Fruit fly (Drosophila melanogaster) whole organism, embryonic: ENCODE measurements around the gene Acbp6.

ENCODE experiments used
- Ada2b ChIP-seq: fragments of 200-800 bp; sonication (Bioruptor generic); IDR thresholded peaks from 2 replicates; pipeline ENCODE4 v1.3.6; 2022; ENCODE audit warnings: missing biosample characterization, missing genetic modification characterization
- B-H1 ChIP-seq: fragments of 200-800 bp; sonication (Bioruptor generic); IDR thresholded peaks from 3 replicates; pipeline ENCODE4 v1.3.6; 2022; ENCODE audit warnings: missing biosample characterization, missing genetic modification characterization
- CG1024 ChIP-seq: fragments of 200-800 bp; sonication (Bioruptor generic); IDR thresholded peaks from 2 replicates; pipeline ENCODE4 v1.3.6; 2022; ENCODE audit warnings: missing biosample characterization, missing genetic modification characterization
- CG10321 ChIP-seq: fragments of 200-800 bp; sonication (Bioruptor generic); IDR thresholded peaks from 2 replicates; pipeline ENCODE4 v1.3.6; 2022; ENCODE audit warnings: missing biosample characterization, missing genetic modification characterization
- CG10431 ChIP-seq: fragments of 200-800 bp; sonication (Bioruptor generic); optimal IDR thresholded peaks from 3 replicates; lab custom pipeline; 2018; ENCODE audit warnings: missing biosample characterization, mild to moderate bottlenecking, missing genetic modification characterization
- CG10654 ChIP-seq: fragments of 200-800 bp; sonication (Bioruptor generic); optimal IDR thresholded peaks from 2 replicates; lab custom pipeline; 2016; ENCODE audit warnings: missing biosample characterization, missing genetic modification characterization
- CG11398 ChIP-seq: fragments of 200-800 bp; sonication (Bioruptor generic); optimal IDR thresholded peaks from 2 replicates; lab custom pipeline; 2016; ENCODE audit warnings: missing biosample characterization, missing genetic modification characterization
- CG11504 ChIP-seq: fragments of 200-800 bp; sonication (Bioruptor generic); optimal IDR thresholded peaks from 3 replicates; lab custom pipeline; 2019; ENCODE audit warnings: missing biosample characterization, mild to moderate bottlenecking, missing genetic modification characterization, moderate library complexity
- CG13775 ChIP-seq: fragments of 200-800 bp; sonication (Bioruptor generic); optimal IDR thresholded peaks from 3 replicates; lab custom pipeline; 2017; ENCODE audit warnings: missing biosample characterization, mild to moderate bottlenecking, missing genetic modification characterization
- CG15269 ChIP-seq: fragments of 200-800 bp; sonication (Bioruptor generic); optimal IDR thresholded peaks from 2 replicates; lab custom pipeline; 2018; ENCODE audit warnings: missing biosample characterization, mild to moderate bottlenecking, missing genetic modification characterization, moderate library complexity
- CG16779 ChIP-seq: fragments of 200-800 bp; sonication (Bioruptor generic); IDR thresholded peaks from 2 replicates; pipeline ENCODE4 v1.3.6; 2022; ENCODE audit warnings: missing biosample characterization, missing genetic modification characterization
- CG17359 ChIP-seq: fragments of 200-800 bp; sonication (Bioruptor generic); optimal IDR thresholded peaks from 3 replicates; lab custom pipeline; 2018; ENCODE audit warnings: missing biosample characterization, mild to moderate bottlenecking, missing genetic modification characterization, moderate library complexity
- CG17361 ChIP-seq: fragments of 200-800 bp; sonication (Bioruptor generic); IDR thresholded peaks from 3 replicates; pipeline ENCODE4 v1.3.6; 2022; ENCODE audit warnings: missing biosample characterization, missing genetic modification characterization
- CG17612 ChIP-seq: fragments of 200-800 bp; sonication (Bioruptor generic); IDR thresholded peaks from 2 replicates; pipeline ENCODE4 v1.3.6; 2022; ENCODE audit warnings: missing biosample characterization, missing genetic modification characterization
- CG1792 ChIP-seq: fragments of 200-800 bp; sonication (Bioruptor generic); optimal IDR thresholded peaks from 2 replicates; lab custom pipeline; 2016; ENCODE audit warnings: missing biosample characterization, missing genetic modification characterization
- CG3065 ChIP-seq: fragments of 200-800 bp; sonication (Bioruptor generic); optimal IDR thresholded peaks from 2 replicates; lab custom pipeline; 2016; ENCODE audit warnings: missing biosample characterization, missing genetic modification characterization
- CG31224 ChIP-seq: fragments of 200-800 bp; sonication (Bioruptor generic); IDR thresholded peaks from 2 replicates; pipeline ENCODE4 v1.3.6; 2022; ENCODE audit warnings: missing biosample characterization, missing genetic modification characterization
- CG31441 ChIP-seq: fragments of 200-800 bp; sonication (Bioruptor generic); IDR thresholded peaks from 2 replicates; pipeline ENCODE4 v1.3.6; 2022; ENCODE audit warnings: missing biosample characterization, missing genetic modification characterization
- CG3163 ChIP-seq: fragments of 200-800 bp; sonication (Bioruptor generic); optimal IDR thresholded peaks from 3 replicates; lab custom pipeline; 2016; ENCODE audit warnings: missing biosample characterization, missing genetic modification characterization
- CG6765 ChIP-seq: fragments of 200-800 bp; sonication (Bioruptor generic); optimal IDR thresholded peaks from 3 replicates; lab custom pipeline; 2017; ENCODE audit warnings: missing biosample characterization, mild to moderate bottlenecking, missing genetic modification characterization
- CG8089 ChIP-seq: fragments of 200-800 bp; sonication (Bioruptor generic); optimal IDR thresholded peaks from 3 replicates; lab custom pipeline; 2016; ENCODE audit warnings: missing biosample characterization, missing genetic modification characterization
- CG8924 ChIP-seq: fragments of 200-800 bp; optimal IDR thresholded peaks from 3 replicates; lab custom pipeline; 2019; ENCODE audit warnings: missing biosample characterization, mild to moderate bottlenecking, missing genetic modification characterization, moderate library complexity
- CG9817 ChIP-seq: fragments of 200-800 bp; sonication (Bioruptor generic); optimal IDR thresholded peaks from 2 replicates; lab custom pipeline; 2018; ENCODE audit warnings: missing biosample characterization, mild to moderate bottlenecking, missing genetic modification characterization, moderate library complexity
- Dbx ChIP-seq: fragments of 200-800 bp; sonication (Bioruptor generic); IDR thresholded peaks from 3 replicates; pipeline ENCODE4 v1.3.6; 2022; ENCODE audit warnings: missing biosample characterization, missing genetic modification characterization
- Dll ChIP-seq: fragments of 200-800 bp; sonication (Bioruptor generic); IDR thresholded peaks from 4 replicates; pipeline ENCODE4 v1.3.6; 2022; ENCODE audit warnings: missing biosample characterization, missing genetic modification characterization; ENCODE audit not compliant: partially characterized antibody
- Gsc ChIP-seq: fragments of 200-800 bp; sonication (Bioruptor generic); IDR thresholded peaks from 2 replicates; pipeline ENCODE4 v1.3.6; 2022; ENCODE audit warnings: missing biosample characterization, missing genetic modification characterization
- HmgD ChIP-seq: fragments of 200-800 bp; sonication (Bioruptor generic); optimal IDR thresholded peaks from 3 replicates; lab custom pipeline; 2016; ENCODE audit warnings: missing biosample characterization, missing genetic modification characterization
- Hr39 ChIP-seq: fragments of >200 bp; optimal IDR thresholded peaks from 2 replicates; lab custom pipeline; 2017
- Hsf ChIP-seq: fragments of 200-800 bp; sonication (Bioruptor generic); optimal IDR thresholded peaks from 3 replicates; lab custom pipeline; 2016; ENCODE audit warnings: missing biosample characterization, missing genetic modification characterization
- Sin3A ChIP-seq: fragments of >200 bp; optimal IDR thresholded peaks from 2 replicates; lab custom pipeline; 2018
- al ChIP-seq: fragments of 200-800 bp; sonication (Bioruptor generic); IDR thresholded peaks from 2 replicates; pipeline ENCODE4 v1.3.6; 2022; ENCODE audit warnings: missing biosample characterization, missing genetic modification characterization
- az2 ChIP-seq: fragments of 200-800 bp; sonication (Bioruptor generic); optimal IDR thresholded peaks from 3 replicates; lab custom pipeline; 2016; ENCODE audit warnings: missing biosample characterization, missing genetic modification characterization
- bsh ChIP-seq, 2 experiments: fragments of 200-800 bp; sonication (Bioruptor generic); optimal IDR thresholded peaks; 2 replicates each; lab custom pipeline; 2017 to 2018; ENCODE audit warnings: mild to moderate bottlenecking in 2 of 2, missing biosample characterization in 2 of 2, missing genetic modification characterization in 2 of 2, moderate library complexity in 1 of 2
- corto ChIP-seq: fragments of 200-800 bp; sonication (Bioruptor generic); optimal IDR thresholded peaks from 2 replicates; lab custom pipeline; 2016; ENCODE audit warnings: missing biosample characterization, mild to moderate bottlenecking, missing genetic modification characterization, moderate library complexity
- dati ChIP-seq: fragments of 200-800 bp; sonication (Bioruptor generic); IDR thresholded peaks from 2 replicates; pipeline ENCODE4 v1.3.6; 2022; ENCODE audit warnings: missing biosample characterization, missing genetic modification characterization
- dysf ChIP-seq: fragments of 200-800 bp; sonication (Bioruptor generic); IDR thresholded peaks from 3 replicates; pipeline ENCODE4 v1.3.6; 2022; ENCODE audit warnings: missing biosample characterization, missing genetic modification characterization
- fd96Cb ChIP-seq: fragments of 200-800 bp; sonication (Bioruptor generic); optimal IDR thresholded peaks from 2 replicates; lab custom pipeline; 2018; ENCODE audit warnings: missing biosample characterization, mild to moderate bottlenecking, missing genetic modification characterization, moderate library complexity
- gcm2 ChIP-seq: fragments of 200-800 bp; sonication (Bioruptor generic); optimal IDR thresholded peaks from 2 replicates; lab custom pipeline; 2016; ENCODE audit warnings: missing biosample characterization, missing genetic modification characterization
- gsb ChIP-seq: fragments of 200-800 bp; sonication (Bioruptor generic); IDR thresholded peaks from 2 replicates; pipeline ENCODE4 v1.3.6; 2022; ENCODE audit warnings: missing biosample characterization, missing genetic modification characterization
- gsb-n ChIP-seq: fragments of 200-800 bp; sonication (Bioruptor generic); optimal IDR thresholded peaks from 3 replicates; lab custom pipeline; 2018; ENCODE audit warnings: missing biosample characterization, mild to moderate bottlenecking, missing genetic modification characterization
- hbn ChIP-seq: fragments of 200-800 bp; sonication (Bioruptor generic); IDR thresholded peaks from 2 replicates; pipeline ENCODE4 v1.3.6; 2022; ENCODE audit warnings: missing biosample characterization, missing genetic modification characterization; ENCODE audit not compliant: partially characterized antibody
- jigr1 ChIP-seq: fragments of 200-800 bp; sonication (Bioruptor generic); IDR thresholded peaks from 3 replicates; pipeline ENCODE4 v1.3.6; 2022; ENCODE audit warnings: missing biosample characterization, missing genetic modification characterization
- lbe ChIP-seq: fragments of 200-800 bp; sonication (Bioruptor generic); optimal IDR thresholded peaks from 2 replicates; lab custom pipeline; 2016; ENCODE audit warnings: missing biosample characterization, mild to moderate bottlenecking, missing genetic modification characterization
- lilli ChIP-seq: fragments of 200-800 bp; sonication (Bioruptor generic); optimal IDR thresholded peaks from 3 replicates; lab custom pipeline; 2016; ENCODE audit warnings: missing biosample characterization, missing genetic modification characterization
- phol ChIP-seq: fragments of 200-800 bp; sonication (Bioruptor generic); optimal IDR thresholded peaks from 3 replicates; lab custom pipeline; 2018; ENCODE audit warnings: missing biosample characterization, mild to moderate bottlenecking, missing genetic modification characterization, moderate library complexity
- sim ChIP-seq: fragments of 200-800 bp; sonication (Bioruptor generic); IDR thresholded peaks from 2 replicates; pipeline ENCODE4 v1.3.6; 2022; ENCODE audit warnings: missing biosample characterization, missing genetic modification characterization
- stc ChIP-seq: fragments of 200-800 bp; sonication (Bioruptor generic); IDR thresholded peaks from 2 replicates; pipeline ENCODE4 v1.3.6; 2022; ENCODE audit warnings: missing biosample characterization, missing genetic modification characterization
- tap ChIP-seq: fragments of 200-800 bp; optimal IDR thresholded peaks from 3 replicates; lab custom pipeline; 2019; ENCODE audit warnings: missing biosample characterization, mild to moderate bottlenecking, missing genetic modification characterization, moderate library complexity
- ttk ChIP-seq: fragments of 200-800 bp; sonication (Bioruptor generic); IDR thresholded peaks from 2 replicates; pipeline ENCODE4 v2.1.2; 2022; ENCODE audit warnings: missing biosample characterization, missing genetic modification characterization
- unc-4 ChIP-seq: fragments of 200-800 bp; sonication (Bioruptor generic); IDR thresholded peaks from 2 replicates; pipeline ENCODE4 v1.3.6; 2022; ENCODE audit warnings: missing biosample characterization, missing genetic modification characterization; ENCODE audit not compliant: partially characterized antibody
- unpg ChIP-seq: fragments of 200-800 bp; sonication (Bioruptor generic); optimal IDR thresholded peaks from 3 replicates; lab custom pipeline; 2018; ENCODE audit warnings: missing biosample characterization, mild to moderate bottlenecking, missing genetic modification characterization, moderate library complexity
- usp ChIP-seq: fragments of >200 bp; optimal IDR thresholded peaks from 2 replicates; lab custom pipeline; 2017; ENCODE audit warnings: missing biosample characterization, missing genetic modification characterization
- vfl ChIP-seq: fragments of 200-800 bp; sonication (Bioruptor generic); optimal IDR thresholded peaks from 2 replicates; lab custom pipeline; 2016; ENCODE audit warnings: missing biosample characterization, missing genetic modification characterization

The Acbp6 gene

DNA sequence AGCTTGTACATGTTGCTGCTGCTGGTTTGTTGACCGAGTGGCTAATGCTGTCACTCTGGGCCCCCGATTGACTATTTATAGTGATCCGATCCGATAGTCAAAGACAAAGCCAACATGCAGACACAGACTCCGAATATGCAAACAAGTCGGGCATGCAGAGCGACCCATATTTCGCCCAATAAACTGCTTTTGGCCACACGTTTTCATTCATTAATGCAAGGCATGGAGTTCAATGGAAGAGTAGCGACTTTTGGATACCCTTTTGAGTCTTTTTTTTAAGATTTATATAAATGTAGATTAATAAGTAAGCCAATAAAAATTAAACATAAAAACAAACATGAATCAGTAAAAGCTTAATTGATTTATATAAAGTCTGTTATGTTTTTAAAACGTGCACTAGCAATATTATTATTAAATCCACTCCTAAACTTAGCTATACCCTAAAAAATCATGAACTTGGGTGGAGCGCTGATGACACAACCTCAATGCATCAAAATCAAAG lies 42.1 kb upstream of the Acbp6 start, which contains the start of gene Cpr65Ea (continued):
- TF ChIP-seq jigr1 (GFP tag; lab: Robert Waterston, UW) (no peak), al (GFP tag; lab: Robert Waterston, UW) (no peak), phol (tag; lab: Kevin White, UChicago) (peak; percentile 16), vfl (GFP tag; lab: Kevin White, UChicago) (no peak), usp (GFP tag; lab: Kevin White, UChicago) (no peak), Ada2b (GFP tag; lab: Robert Waterston, UW) (0 out of 2 replicates have a peak, but pooled peaks have one; percentile 12), hbn (GFP tag; lab: Robert Waterston, UW) (no peak), B-H1 (GFP tag; lab: Robert Waterston, UW) (no peak), CG17359 (tag; lab: Kevin White, UChicago) (peak; percentile 18), gcm2 (GFP tag; lab: Kevin White, UChicago) (no peak), unc-4 (GFP tag; lab: Robert Waterston, UW) (no peak), CG15269 (peak; percentile 61), CG11504 (tag; lab: Kevin White, UChicago) (peak; percentile 68), CG17612 (GFP tag; lab: Robert Waterston, UW) (no peak), lbe (no peak), CG10654 (GFP tag; lab: Kevin White, UChicago) (no peak), CG10431 (no peak), unpg (GFP tag; lab: Kevin White, UChicago) (peak; percentile 23), CG6765 (no peak), CG13775 (no peak), CG17361 (GFP tag; lab: Robert Waterston, UW) (no peak), CG3065 (no peak), gsb (GFP tag; lab: Robert Waterston, UW) (no peak), stc (GFP tag; lab: Robert Waterston, UW) (peak; percentile 32; the same call in 1 of the 2 replicates), Gsc (GFP tag; lab: Robert Waterston, UW) (no peak), fd96Cb (tag; lab: Kevin White, UChicago) (no peak), Sin3A (lab: Kevin White, UChicago) (no peak), CG8924 (peak; percentile 11), gsb-n (no peak), CG1024 (GFP tag; lab: Robert Waterston, UW) (no peak), CG10321 (GFP tag; lab: Robert Waterston, UW) (no peak), CG3163 (GFP tag; lab: Kevin White, UChicago) (no peak), az2 (GFP tag; lab: Kevin White, UChicago) (no peak), Hr39 (lab: Kevin White, UChicago) (no peak), CG11398 (GFP tag; lab: Kevin White, UChicago) (no peak), CG31224 (GFP tag; lab: Robert Waterston, UW) (no peak), Hsf (GFP tag; lab: Kevin White, UChicago) (no peak), CG8089 (no peak), corto (GFP tag; lab: Kevin White, UChicago) (no peak), Dbx (GFP tag; lab: Robert Waterston, UW) (no peak), sim (GFP tag; lab: Robert Waterston, UW) (no peak), HmgD (GFP tag; lab: Kevin White, UChicago) (no peak), dysf (GFP tag; lab: Robert Waterston, UW) (0 out of 3 replicates have a peak, but pooled peaks have one; percentile 28), Dll (GFP tag; lab: Robert Waterston, UW) (no peak), dati (no peak), CG1792 (GFP tag; lab: Kevin White, UChicago) (no peak), lilli (GFP tag; lab: Kevin White, UChicago) (no peak), tap (tag; lab: Kevin White, UChicago) (peak; percentile 33), bsh (GFP tag; optimal IDR thresholded peaks at IDR 0.05; lab: Kevin White, UChicago) (no peak), CG9817 (no peak), ttk (GFP tag; lab: Robert Waterston, UW) (0 out of 2 replicates have a peak, but pooled peaks have one; percentile 23), CG31441 (GFP tag; lab: Robert Waterston, UW) (peak; percentile 23; the same call in 1 of the 2 replicates), CG16779 (no peak)
